Fruit fly (Drosophila melanogaster) whole organism, embryonic: ENCODE data around the gene Lmpt.

Source experiments
- Bdp1 ChIP-seq: fragments of 200-800 bp; sonication (Bioruptor generic); optimal IDR thresholded peaks from 3 replicates; lab custom pipeline; 2016; ENCODE audit warnings: missing biosample characterization, missing genetic modification characterization
- Bgb ChIP-seq: fragments of 200-800 bp; sonication (Bioruptor generic); IDR thresholded peaks from 2 replicates; pipeline ENCODE4 v1.3.6; 2022; ENCODE audit warnings: missing biosample characterization, missing genetic modification characterization; ENCODE audit not compliant: partially characterized antibody
- Bteb2 ChIP-seq: fragments of 200-800 bp; sonication (Bioruptor generic); optimal IDR thresholded peaks from 2 replicates; lab custom pipeline; 2016; ENCODE audit warnings: missing biosample characterization, missing genetic modification characterization
- CG10565 ChIP-seq: fragments of 200-800 bp; sonication (Bioruptor generic); optimal IDR thresholded peaks from 3 replicates; lab custom pipeline; 2016; ENCODE audit warnings: missing biosample characterization, mild to moderate bottlenecking, missing genetic modification characterization
- CG12769 ChIP-seq: fragments of 200-800 bp; sonication (Bioruptor generic); optimal IDR thresholded peaks from 2 replicates; lab custom pipeline; 2019; ENCODE audit warnings: missing biosample characterization, mild to moderate bottlenecking, missing genetic modification characterization, moderate library complexity
- CG13287 ChIP-seq: fragments of 200-800 bp; sonication (Bioruptor generic); IDR thresholded peaks from 2 replicates; pipeline ENCODE4 v1.3.6; 2022; ENCODE audit warnings: missing biosample characterization, missing genetic modification characterization; ENCODE audit not compliant: partially characterized antibody
- CG15269 ChIP-seq: fragments of 200-800 bp; sonication (Bioruptor generic); optimal IDR thresholded peaks from 2 replicates; lab custom pipeline; 2018; ENCODE audit warnings: missing biosample characterization, mild to moderate bottlenecking, missing genetic modification characterization, moderate library complexity
- CG1602 ChIP-seq: fragments of 200-800 bp; sonication (Bioruptor generic); optimal IDR thresholded peaks from 3 replicates; lab custom pipeline; 2016; ENCODE audit warnings: missing biosample characterization, missing genetic modification characterization
- CG17359 ChIP-seq: fragments of 200-800 bp; sonication (Bioruptor generic); optimal IDR thresholded peaks from 3 replicates; lab custom pipeline; 2018; ENCODE audit warnings: missing biosample characterization, mild to moderate bottlenecking, missing genetic modification characterization, moderate library complexity
- CG17568 ChIP-seq: fragments of 200-800 bp; sonication (Bioruptor generic); optimal IDR thresholded peaks from 2 replicates; lab custom pipeline; 2018; ENCODE audit warnings: missing biosample characterization, mild to moderate bottlenecking, missing genetic modification characterization, moderate library complexity
- CG1792 ChIP-seq: fragments of 200-800 bp; sonication (Bioruptor generic); optimal IDR thresholded peaks from 2 replicates; lab custom pipeline; 2016; ENCODE audit warnings: missing biosample characterization, missing genetic modification characterization
- CG18619 ChIP-seq: fragments of 200-800 bp; sonication (Bioruptor generic); optimal IDR thresholded peaks from 3 replicates; lab custom pipeline; 2017; ENCODE audit warnings: missing biosample characterization, mild to moderate bottlenecking, missing genetic modification characterization
- CG18764 ChIP-seq: fragments of 200-800 bp; sonication (Bioruptor generic); optimal IDR thresholded peaks from 3 replicates; lab custom pipeline; 2016; ENCODE audit warnings: missing biosample characterization, missing genetic modification characterization
- CG30020 ChIP-seq: fragments of 200-800 bp; optimal IDR thresholded peaks from 2 replicates; lab custom pipeline; 2019; ENCODE audit warnings: missing biosample characterization, mild to moderate bottlenecking, missing genetic modification characterization, moderate library complexity
- CG3163 ChIP-seq: fragments of 200-800 bp; sonication (Bioruptor generic); optimal IDR thresholded peaks from 3 replicates; lab custom pipeline; 2016; ENCODE audit warnings: missing biosample characterization, missing genetic modification characterization
- CG7556 ChIP-seq: fragments of 200-800 bp; sonication (Bioruptor generic); optimal IDR thresholded peaks from 2 replicates; lab custom pipeline; 2017; ENCODE audit warnings: missing biosample characterization, mild to moderate bottlenecking, missing genetic modification characterization
- CG7786 ChIP-seq: fragments of 200-800 bp; sonication (Bioruptor generic); optimal IDR thresholded peaks from 2 replicates; lab custom pipeline; 2016; ENCODE audit warnings: missing biosample characterization, missing genetic modification characterization
- CG9215 ChIP-seq: fragments of 200-800 bp; sonication (Bioruptor generic); IDR thresholded peaks from 2 replicates; pipeline ENCODE4 v1.3.6; 2022; ENCODE audit warnings: missing biosample characterization, missing genetic modification characterization
- CkIIα-i1 ChIP-seq: fragments of 200-800 bp; sonication (Bioruptor generic); IDR thresholded peaks from 2 replicates; pipeline ENCODE4 v1.3.6; 2022; ENCODE audit warnings: missing biosample characterization, missing genetic modification characterization
- D ChIP-seq, 2 experiments: fragments of 200-800 bp in 1 of 2; fragments of >200 bp in 1 of 2; sonication (Bioruptor generic) in 1 of 2; optimal IDR thresholded peaks; 2 replicates in 1 of 2; 3 replicates in 1 of 2; lab custom pipeline; 2017; ENCODE audit warnings: mild to moderate bottlenecking in 1 of 2, missing biosample characterization in 1 of 2, missing genetic modification characterization in 1 of 2, missing genetic modification reagents in 1 of 2
- Dad ChIP-seq: fragments of 200-800 bp; sonication (Bioruptor generic); optimal IDR thresholded peaks from 3 replicates; lab custom pipeline; 2016; ENCODE audit warnings: missing biosample characterization, missing genetic modification characterization
- Dip2 ChIP-seq: fragments of 200-800 bp; sonication (Bioruptor generic); IDR thresholded peaks from 2 replicates; pipeline ENCODE4 v1.3.6; 2022; ENCODE audit warnings: missing biosample characterization, missing genetic modification characterization
- HLH54F ChIP-seq: fragments of 200-800 bp; sonication (Bioruptor generic); optimal IDR thresholded peaks from 3 replicates; lab custom pipeline; 2016; ENCODE audit warnings: missing biosample characterization, missing genetic modification characterization
- HLHmδ ChIP-seq: fragments of 200-800 bp; sonication (Bioruptor generic); optimal IDR thresholded peaks from 2 replicates; lab custom pipeline; 2018; ENCODE audit warnings: missing biosample characterization, mild to moderate bottlenecking, missing genetic modification characterization, moderate library complexity
- Hand ChIP-seq: fragments of 200-800 bp; sonication (Bioruptor generic); optimal IDR thresholded peaks from 2 replicates; lab custom pipeline; 2017; ENCODE audit warnings: mild to moderate bottlenecking, missing biosample characterization, missing genetic modification reagents, missing genetic modification characterization
- Oli ChIP-seq: fragments of 200-800 bp; sonication (Bioruptor generic); optimal IDR thresholded peaks from 2 replicates; lab custom pipeline; 2018; ENCODE audit warnings: missing biosample characterization, mild to moderate bottlenecking, missing genetic modification characterization, moderate library complexity
- Poxn ChIP-seq: fragments of 200-800 bp; sonication (Bioruptor generic); IDR thresholded peaks from 2 replicates; pipeline ENCODE4 v1.3.6; 2022; ENCODE audit warnings: missing biosample characterization, missing genetic modification characterization
- Side ChIP-seq: fragments of 200-800 bp; sonication (Bioruptor generic); optimal IDR thresholded peaks from 2 replicates; lab custom pipeline; 2016; ENCODE audit warnings: missing biosample characterization, missing genetic modification characterization
- Taf1 ChIP-seq: fragments of 200-800 bp; sonication (Bioruptor generic); IDR thresholded peaks from 2 replicates; pipeline ENCODE4 v1.3.6; 2022; ENCODE audit warnings: missing biosample characterization, missing genetic modification characterization
- Tbp ChIP-seq: fragments of >200 bp; optimal IDR thresholded peaks from 2 replicates; lab custom pipeline; 2018; ENCODE audit warnings: missing biosample characterization, missing genetic modification characterization
- YL-1 ChIP-seq: fragments of 200-800 bp; sonication (Bioruptor generic); optimal IDR thresholded peaks from 3 replicates; lab custom pipeline; 2017; ENCODE audit warnings: missing biosample characterization, mild to moderate bottlenecking, missing genetic modification characterization
- ab ChIP-seq: fragments of 200-800 bp; sonication (Bioruptor generic); optimal IDR thresholded peaks from 2 replicates; lab custom pipeline; 2016; ENCODE audit warnings: missing biosample characterization, missing genetic modification characterization
- bbx ChIP-seq: fragments of 200-800 bp; sonication (Bioruptor generic); IDR thresholded peaks from 2 replicates; pipeline ENCODE4 v1.3.6; 2022; ENCODE audit warnings: missing biosample characterization, missing genetic modification characterization; ENCODE audit not compliant: partially characterized antibody
- caup ChIP-seq: fragments of 200-800 bp; sonication (Bioruptor generic); optimal IDR thresholded peaks from 3 replicates; lab custom pipeline; 2017; ENCODE audit warnings: missing biosample characterization, mild to moderate bottlenecking, missing genetic modification characterization, moderate library complexity; ENCODE audit not compliant: severe bottlenecking
- fd64A ChIP-seq: fragments of 200-800 bp; sonication (Bioruptor generic); optimal IDR thresholded peaks from 3 replicates; lab custom pipeline; 2018; ENCODE audit warnings: missing biosample characterization, mild to moderate bottlenecking, missing genetic modification characterization
- gt ChIP-seq: fragments of 200-800 bp; sonication (Bioruptor generic); IDR thresholded peaks from 2 replicates; pipeline ENCODE4 v1.3.6; 2022; ENCODE audit warnings: missing biosample characterization, missing genetic modification characterization
- her ChIP-seq: fragments of 200-800 bp; sonication (Bioruptor generic); optimal IDR thresholded peaks from 2 replicates; lab custom pipeline; 2016; ENCODE audit warnings: missing biosample characterization, missing genetic modification characterization
- kah ChIP-seq: fragments of 200-800 bp; sonication (Bioruptor generic); optimal IDR thresholded peaks from 2 replicates; lab custom pipeline; 2018; ENCODE audit warnings: missing biosample characterization, mild to moderate bottlenecking, missing genetic modification characterization
- nmo ChIP-seq: fragments of 200-800 bp; sonication (Bioruptor generic); optimal IDR thresholded peaks from 2 replicates; lab custom pipeline; 2018; ENCODE audit warnings: missing biosample characterization, mild to moderate bottlenecking, missing genetic modification characterization, moderate library complexity
- nom ChIP-seq: fragments of 200-800 bp; sonication (Bioruptor generic); optimal IDR thresholded peaks from 2 replicates; lab custom pipeline; 2017; ENCODE audit warnings: missing biosample characterization, missing genetic modification characterization, mild to moderate bottlenecking, moderate library complexity, missing genetic modification reagents
- otp ChIP-seq: fragments of 200-800 bp; sonication (Bioruptor generic); IDR thresholded peaks from 3 replicates; pipeline ENCODE4, ENCODE4 v1.3.6; 2022; ENCODE audit warnings: missing biosample characterization, missing genetic modification characterization
- pum ChIP-seq: fragments of 200-800 bp; sonication (Bioruptor generic); optimal IDR thresholded peaks from 2 replicates; lab custom pipeline; 2016; ENCODE audit warnings: missing biosample characterization, missing genetic modification characterization
- rib ChIP-seq: fragments of 200-800 bp; sonication (Bioruptor generic); IDR thresholded peaks from 2 replicates; pipeline ENCODE4 v1.3.6; 2022; ENCODE audit warnings: missing biosample characterization, missing genetic modification characterization
- slp2 ChIP-seq: fragments of 200-800 bp; sonication (Bioruptor generic); optimal IDR thresholded peaks from 2 replicates; lab custom pipeline; 2016; ENCODE audit warnings: missing biosample characterization, missing genetic modification characterization
- sna ChIP-seq: fragments of 200-800 bp; sonication (Bioruptor generic); IDR thresholded peaks from 2 replicates; pipeline ENCODE4 v1.3.6; 2022; ENCODE audit warnings: missing biosample characterization, missing genetic modification characterization; ENCODE audit not compliant: partially characterized antibody
- trem ChIP-seq: fragments of 200-800 bp; optimal IDR thresholded peaks from 3 replicates; lab custom pipeline; 2019; ENCODE audit warnings: missing biosample characterization, mild to moderate bottlenecking, missing genetic modification characterization, moderate library complexity
- trh ChIP-seq: fragments of 200-800 bp; sonication (Bioruptor generic); optimal IDR thresholded peaks from 2 replicates; lab custom pipeline; 2016; ENCODE audit warnings: missing biosample characterization, missing genetic modification characterization
- wor ChIP-seq: fragments of 200-800 bp; sonication (Bioruptor generic); IDR thresholded peaks from 2 replicates; pipeline ENCODE4 v1.3.6; 2022; ENCODE audit warnings: missing biosample characterization, missing genetic modification characterization
- zen2 ChIP-seq: fragments of 200-800 bp; sonication (Bioruptor generic); IDR thresholded peaks from 3 replicates; pipeline ENCODE4 v1.3.6; 2022; ENCODE audit warnings: missing biosample characterization, missing genetic modification characterization; ENCODE audit not compliant: partially characterized antibody

Gene Lmpt

DNA sequence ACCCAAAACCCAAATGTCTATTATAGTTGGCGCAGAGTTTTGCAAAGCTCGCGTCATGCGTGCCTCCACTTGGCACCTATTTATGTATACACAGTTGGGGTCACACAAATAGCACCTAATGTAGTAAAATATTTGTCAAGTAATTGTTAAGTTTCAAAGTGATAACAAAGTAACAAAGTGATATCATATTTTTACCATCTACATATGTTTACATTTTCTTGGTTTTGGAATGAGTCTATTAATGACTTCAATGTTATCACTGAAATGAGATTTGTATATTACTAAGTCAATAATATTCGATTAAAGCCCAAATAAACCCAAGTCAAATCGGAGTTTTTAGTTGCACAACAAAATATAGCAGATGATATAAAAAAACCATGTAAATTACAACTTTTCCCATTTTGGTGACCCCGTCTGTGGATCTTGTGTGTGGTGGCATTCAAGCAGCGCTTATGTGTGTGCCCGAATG, 7.4 kb downstream of the Lmpt start (continued):
- no peak for TF ChIP-seq CG13287
- TF ChIP-seq Dad, result peak; percentile 28
- TF ChIP-seq CG12769 (tag; lab: Kevin White, UChicago), result peak; percentile 63
- no peak for TF ChIP-seq slp2
- no peak for TF ChIP-seq Dip2
- peak; percentile 69 for TF ChIP-seq CG17568 (GFP tag; lab: Kevin White, UChicago)
- TF ChIP-seq nom (GFP tag; lab: Kevin White, UChicago), result no peak
- TF ChIP-seq D (optimal IDR thresholded peaks at IDR 0.05; lab: Kevin White, UChicago), result no peak
- TF ChIP-seq D (GFP tag; optimal IDR thresholded peaks at IDR 0.05; lab: Kevin White, UChicago), result peak; percentile 67
- TF ChIP-seq CG10565 (GFP tag; lab: Kevin White, UChicago), result no peak
- TF ChIP-seq CG18764, result peak; percentile 39
- TF ChIP-seq trh (GFP tag; lab: Kevin White, UChicago), result no peak
- TF ChIP-seq CkIIα-i1, result no peak
- TF ChIP-seq otp, result no peak
- TF ChIP-seq CG17359 (tag; lab: Kevin White, UChicago), result peak; percentile 69
- TF ChIP-seq wor (GFP tag; lab: Robert Waterston, UW), result 0 out of 2 replicates have a peak, but pooled peaks have one; percentile 36
- peak; percentile 34 for TF ChIP-seq CG1602
- TF ChIP-seq Bdp1 (GFP tag; lab: Kevin White, UChicago), result no peak
- peak; percentile 40 for TF ChIP-seq Hand
- no peak for TF ChIP-seq HLHmδ (GFP tag; lab: Kevin White, UChicago)
- peak; percentile 57 for TF ChIP-seq Side (GFP tag; lab: Kevin White, UChicago)
- peak; percentile 69 for TF ChIP-seq Bteb2 (GFP tag; lab: Kevin White, UChicago)
- peak; percentile 77 for TF ChIP-seq nmo
- peak; percentile 83 for TF ChIP-seq CG15269 (tag; lab: Kevin White, UChicago)
- TF ChIP-seq Oli (tag; lab: Kevin White, UChicago), result peak; percentile 88
- no peak for TF ChIP-seq YL-1 (GFP tag; lab: Kevin White, UChicago)
- no peak for TF ChIP-seq sna (GFP tag; lab: Robert Waterston, UW)
- no peak for TF ChIP-seq Bgb (GFP tag; lab: Robert Waterston, UW)
- TF ChIP-seq pum (GFP tag; lab: Kevin White, UChicago), result peak; percentile 22
- peak; percentile 87 for TF ChIP-seq CG7556 (GFP tag; lab: Kevin White, UChicago)
- peak; percentile 0 for TF ChIP-seq fd64A
- peak; percentile 17 for TF ChIP-seq her (GFP tag; lab: Kevin White, UChicago)
- peak; percentile 53; the same call in 1 of the 2 replicates for TF ChIP-seq rib (GFP tag; lab: Robert Waterston, UW)
- TF ChIP-seq CG1792 (GFP tag; lab: Kevin White, UChicago), result peak; percentile 32
- TF ChIP-seq bbx, result no peak
- peak; percentile 35; the same call in 1 of the 2 replicates for TF ChIP-seq CG9215 (GFP tag; lab: Robert Waterston, UW)
- TF ChIP-seq Poxn, result no peak
- no peak for TF ChIP-seq Taf1 (GFP tag; lab: Robert Waterston, UW)
- TF ChIP-seq caup (GFP tag; lab: Kevin White, UChicago), result peak; percentile 58
- TF ChIP-seq CG3163, result no peak
- no peak for TF ChIP-seq ab
- peak; percentile 66 for TF ChIP-seq CG18619 (GFP tag; lab: Kevin White, UChicago)
- no peak for TF ChIP-seq zen2 (GFP tag; lab: Robert Waterston, UW)
- peak; percentile 43 for TF ChIP-seq trem
- TF ChIP-seq kah (GFP tag; lab: Kevin White, UChicago), result peak; percentile 60
- no peak for TF ChIP-seq Tbp (GFP tag; lab: Kevin White, UChicago)
- peak; percentile 43 for TF ChIP-seq CG7786 (GFP tag; lab: Kevin White, UChicago)
- TF ChIP-seq CG30020 (tag; lab: Kevin White, UChicago), result peak; percentile 10
- TF ChIP-seq HLH54F (GFP tag; lab: Kevin White, UChicago), result peak; percentile 28
- TF ChIP-seq gt (GFP tag; lab: Robert Waterston, UW), result no peak
